Worm (Caenorhabditis elegans) whole organism, L2 larva: ENCODE results near the gene mrps-5.
A peak's percentile ranks its signal among the peaks of the same experiment; 100 is the strongest.

Experiments
- F13H6.1 ChIP-seq: sonication (generic microtip); optimal IDR thresholded peaks from 2 replicates; lab custom pipeline; 2016; ENCODE audit warnings: missing genetic modification characterization, missing compliant biosample characterization
- Y55F3AM.14 ChIP-seq: fragments of 200-800 bp; sonication (Bioruptor generic); optimal IDR thresholded peaks from 2 replicates; lab custom pipeline; 2018; ENCODE audit warnings: mild to moderate bottlenecking, missing genetic modification characterization, missing compliant biosample characterization
- ZK546.5 ChIP-seq: sonication (generic microtip); optimal IDR thresholded peaks from 2 replicates; lab custom pipeline; 2017; ENCODE audit warnings: missing biosample characterization, missing genetic modification characterization
- alr-1 ChIP-seq: fragments of 150-350 bp; optimal IDR thresholded peaks from 2 replicates; lab custom pipeline; 2014; ENCODE audit warnings: missing biosample characterization, missing genetic modification characterization
- aly-2 ChIP-seq: fragments of 150-350 bp; optimal IDR thresholded peaks from 2 replicates; lab custom pipeline; 2014; ENCODE audit warnings: missing biosample characterization, missing genetic modification characterization
- ama-1 ChIP-seq: fragments of 150-350 bp; optimal IDR thresholded peaks from 2 replicates; lab custom pipeline; 2018; ENCODE audit warnings: inconsistent platforms
- blmp-1 ChIP-seq: sonication (generic microtip); optimal IDR thresholded peaks from 2 replicates; lab custom pipeline; 2017; ENCODE audit warnings: missing genetic modification characterization, mild to moderate bottlenecking, missing compliant biosample characterization, antibody characterized with exemption, moderate library complexity; ENCODE audit not compliant: insufficient read depth
- ceh-16 ChIP-seq: fragments of 150-350 bp; optimal IDR thresholded peaks from 2 replicates; lab custom pipeline; 2014; ENCODE audit warnings: missing biosample characterization, missing genetic modification characterization
- ceh-82 ChIP-seq: fragments of 150-350 bp; optimal IDR thresholded peaks from 2 replicates; lab custom pipeline; 2014; ENCODE audit warnings: missing biosample characterization, missing genetic modification characterization
- crh-2 ChIP-seq: sonication (generic microtip); optimal IDR thresholded peaks from 2 replicates; lab custom pipeline; 2017; ENCODE audit warnings: missing biosample characterization, missing genetic modification characterization
- dmd-4 ChIP-seq: sonication (generic microtip); optimal IDR thresholded peaks from 2 replicates; lab custom pipeline; 2017; ENCODE audit warnings: missing biosample characterization, missing genetic modification characterization
- elt-3 ChIP-seq: sonication (generic microtip); optimal IDR thresholded peaks from 2 replicates; lab custom pipeline; 2017; ENCODE audit warnings: missing biosample characterization, missing genetic modification characterization
- fos-1 ChIP-seq: fragments of 150-350 bp; optimal IDR thresholded peaks from 2 replicates; lab custom pipeline; 2014; ENCODE audit warnings: missing biosample characterization, missing genetic modification characterization
- gmeb-1 ChIP-seq: fragments of 150-350 bp; optimal IDR thresholded peaks from 2 replicates; lab custom pipeline; 2014; ENCODE audit warnings: missing biosample characterization, missing genetic modification characterization
- lin-11 ChIP-seq: fragments of 150-350 bp; sonication (generic microtip); optimal IDR thresholded peaks from 2 replicates; lab custom pipeline; 2014; ENCODE audit warnings: missing biosample characterization, missing genetic modification characterization, inconsistent platforms, mixed read lengths
- lin-13 ChIP-seq: fragments of 150-350 bp; optimal IDR thresholded peaks from 2 replicates; lab custom pipeline; 2014; ENCODE audit warnings: missing biosample characterization, missing genetic modification reagents, missing genetic modification characterization
- lin-39 ChIP-seq: fragments of 150-350 bp; optimal IDR thresholded peaks from 2 replicates; lab custom pipeline; 2014; ENCODE audit warnings: missing biosample characterization, missing genetic modification reagents, missing genetic modification characterization
- lsy-2 ChIP-seq, 2 experiments: fragments of 150-350 bp in 1 of 2; sonication (generic microtip) in 1 of 2; optimal IDR thresholded peaks; 2 replicates each; lab custom pipeline; 2014 to 2017; ENCODE audit warnings: missing biosample characterization in 2 of 2, missing genetic modification characterization in 2 of 2
- mab-5 ChIP-seq: fragments of 150-350 bp; optimal IDR thresholded peaks from 2 replicates; lab custom pipeline; 2014; ENCODE audit warnings: missing biosample characterization, missing genetic modification characterization
- mbf-1 ChIP-seq: sonication (generic microtip); optimal IDR thresholded peaks from 2 replicates; lab custom pipeline; 2017; ENCODE audit warnings: missing biosample characterization, missing genetic modification characterization
- mdl-1 ChIP-seq, 2 experiments: fragments of 150-350 bp in 1 of 2; sonication (generic microtip) in 1 of 2; optimal IDR thresholded peaks; 2 replicates each; lab custom pipeline; 2017; ENCODE audit warnings: missing biosample characterization in 2 of 2, missing genetic modification characterization in 2 of 2
- nhr-10 ChIP-seq: sonication (generic microtip); optimal IDR thresholded peaks from 2 replicates; lab custom pipeline; 2017; ENCODE audit warnings: missing biosample characterization, missing genetic modification characterization
- nhr-11 ChIP-seq: fragments of 150-350 bp; optimal IDR thresholded peaks from 2 replicates; lab custom pipeline; 2014; ENCODE audit warnings: missing biosample characterization, missing genetic modification characterization
- nhr-12 ChIP-seq: fragments of 150-350 bp; optimal IDR thresholded peaks from 2 replicates; lab custom pipeline; 2014; ENCODE audit warnings: missing biosample characterization, missing genetic modification characterization
- nhr-129 ChIP-seq: fragments of 150-350 bp; optimal IDR thresholded peaks from 2 replicates; lab custom pipeline; 2014; ENCODE audit warnings: missing biosample characterization, missing genetic modification characterization
- nhr-23 ChIP-seq: fragments of 150-350 bp; optimal IDR thresholded peaks from 2 replicates; lab custom pipeline; 2014; ENCODE audit warnings: missing biosample characterization, missing genetic modification reagents, missing genetic modification characterization
- nhr-25 ChIP-seq: fragments of 150-350 bp; sonication (generic microtip); optimal IDR thresholded peaks from 3 replicates; lab custom pipeline; 2014; ENCODE audit warnings: missing biosample characterization, missing genetic modification characterization
- nhr-6 ChIP-seq: fragments of 150-350 bp; optimal IDR thresholded peaks from 2 replicates; lab custom pipeline; 2014; ENCODE audit warnings: missing biosample characterization, missing genetic modification characterization
- nhr-77 ChIP-seq: fragments of 150-350 bp; optimal IDR thresholded peaks from 2 replicates; lab custom pipeline; 2014; ENCODE audit warnings: missing biosample characterization, missing genetic modification characterization
- peb-1 ChIP-seq: fragments of 150-350 bp; optimal IDR thresholded peaks from 2 replicates; lab custom pipeline; 2014; ENCODE audit warnings: missing biosample characterization, missing genetic modification characterization
- sem-4 ChIP-seq: fragments of 150-350 bp; optimal IDR thresholded peaks from 2 replicates; lab custom pipeline; 2014; ENCODE audit warnings: missing biosample characterization, missing genetic modification reagents, missing genetic modification characterization
- skn-1 ChIP-seq: sonication (generic microtip); optimal IDR thresholded peaks from 2 replicates; lab custom pipeline; 2017; ENCODE audit warnings: missing biosample characterization, missing genetic modification characterization
- sma-3 ChIP-seq: sonication (generic microtip); optimal IDR thresholded peaks from 2 replicates; lab custom pipeline; 2016; ENCODE audit warnings: missing genetic modification reagents, missing genetic modification characterization, missing compliant biosample characterization
- sma-9 ChIP-seq, 2 experiments: fragments of 150-350 bp in 1 of 2; sonication (generic microtip) in 1 of 2; optimal IDR thresholded peaks; 2 replicates each; lab custom pipeline; 2014 to 2016; ENCODE audit warnings: missing genetic modification characterization in 2 of 2, mild to moderate bottlenecking in 1 of 2, missing biosample characterization in 1 of 2, missing compliant biosample characterization in 1 of 2, missing genetic modification reagents in 1 of 2, moderate library complexity in 1 of 2
- snpc-4 ChIP-seq: fragments of 150-350 bp; optimal IDR thresholded peaks from 2 replicates; lab custom pipeline; 2014; ENCODE audit warnings: missing biosample characterization, missing genetic modification characterization
- unc-39 ChIP-seq: fragments of 150-350 bp; optimal IDR thresholded peaks from 2 replicates; lab custom pipeline; 2014; ENCODE audit warnings: missing biosample characterization, missing genetic modification characterization
- unc-55 ChIP-seq: fragments of 150-350 bp; sonication (generic microtip); optimal IDR thresholded peaks from 3 replicates; lab custom pipeline; 2014; ENCODE audit warnings: missing biosample characterization, missing genetic modification reagents, missing genetic modification characterization
- unc-62 ChIP-seq: fragments of 150-350 bp; optimal IDR thresholded peaks from 2 replicates; lab custom pipeline; 2014; ENCODE audit warnings: missing biosample characterization, missing genetic modification reagents, missing genetic modification characterization
- zag-1 ChIP-seq: fragments of 150-350 bp; optimal IDR thresholded peaks from 2 replicates; lab custom pipeline; 2014; ENCODE audit warnings: missing biosample characterization, missing genetic modification characterization
- ztf-1 ChIP-seq: fragments of 200-800 bp; sonication (Bioruptor generic); conservative IDR thresholded peaks from 2 replicates; pipeline ENCODE4 v1.3.6; 2022; ENCODE audit warnings: missing genetic modification characterization, missing compliant biosample characterization
- ztf-11 ChIP-seq: sonication (generic microtip); optimal IDR thresholded peaks from 2 replicates; lab custom pipeline; 2017; ENCODE audit warnings: missing biosample characterization, missing genetic modification characterization
- ztf-4 ChIP-seq: fragments of 150-350 bp; optimal IDR thresholded peaks from 2 replicates; lab custom pipeline; 2014; ENCODE audit warnings: missing biosample characterization, missing genetic modification characterization

The mrps-5 gene

DNA sequence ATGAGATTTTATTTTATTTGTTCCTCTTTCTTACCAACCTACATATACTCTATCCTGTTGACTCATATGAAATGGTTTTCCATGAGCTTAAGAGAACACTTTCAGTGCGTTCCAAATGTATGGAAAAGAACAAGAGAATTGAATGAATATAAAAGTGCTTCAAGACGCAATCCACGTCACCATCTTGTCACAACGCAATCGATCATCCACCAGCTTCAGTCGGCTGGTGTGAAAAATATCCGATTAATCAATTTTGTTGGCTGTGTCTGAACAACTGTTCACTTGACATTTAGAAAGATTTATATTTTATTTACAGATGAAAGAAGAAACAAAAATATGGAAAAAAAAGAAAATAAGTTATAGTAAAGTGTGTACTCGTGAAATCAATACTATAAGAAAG is 39.9 kb upstream of the mrps-5 start:
- TF ChIP-seq nhr-12 (tag; lab: Kevin White, UChicago) (no peak), elt-3 (tag; lab: Kevin White, UChicago) (no peak), ZK546.5 (no peak), sma-3 (GFP tag; lab: Kevin White, UChicago) (no peak), dmd-4 (tag; lab: Kevin White, UChicago) (no peak), blmp-1 (tag; lab: Kevin White, UChicago) (no peak), crh-2 (tag; lab: Kevin White, UChicago) (peak; percentile 11), sma-9 (GFP tag; optimal IDR thresholded peaks at IDR 0.05; lab: Kevin White, UChicago) (no peak), sma-9 (tag; optimal IDR thresholded peaks at IDR 0.05; lab: Kevin White, UChicago) (no peak), mab-5 (tag; lab: Kevin White, UChicago) (peak; percentile 40), unc-55 (GFP tag; lab: Kevin White, UChicago) (no peak), unc-62 (no peak), ztf-11 (no peak), zag-1 (no peak)

DNA sequence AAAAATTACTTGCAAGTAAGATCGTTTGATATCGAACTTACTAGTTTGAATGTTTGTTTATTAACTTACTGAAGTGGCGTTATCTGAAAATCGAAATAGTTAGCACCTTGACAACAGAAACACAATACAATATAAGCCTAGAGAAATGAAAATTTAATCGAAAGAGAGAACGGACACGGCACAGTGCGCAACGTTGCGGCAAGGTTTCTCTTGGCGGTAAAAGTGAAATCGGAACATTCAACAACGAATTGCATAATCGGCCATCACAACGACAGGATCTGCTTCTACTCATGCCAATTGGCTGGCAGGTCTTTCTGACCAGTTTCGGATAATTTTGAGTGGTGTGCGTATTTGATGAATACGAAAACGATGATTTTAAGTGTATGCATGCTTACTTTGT is 37.8 kb upstream of the mrps-5 start, which contains the start of gene dyf-4:
TSS of gene dyf-4 (minus strand) at position 213 of the 400 bp plus-strand sequence.
- no peak for TF ChIP-seq peb-1 (tag; lab: Kevin White, UChicago)
- TF ChIP-seq blmp-1 (tag; lab: Kevin White, UChicago), result peak; percentile 14
- TF ChIP-seq, all 48 proteins: peak for 1

DNA sequence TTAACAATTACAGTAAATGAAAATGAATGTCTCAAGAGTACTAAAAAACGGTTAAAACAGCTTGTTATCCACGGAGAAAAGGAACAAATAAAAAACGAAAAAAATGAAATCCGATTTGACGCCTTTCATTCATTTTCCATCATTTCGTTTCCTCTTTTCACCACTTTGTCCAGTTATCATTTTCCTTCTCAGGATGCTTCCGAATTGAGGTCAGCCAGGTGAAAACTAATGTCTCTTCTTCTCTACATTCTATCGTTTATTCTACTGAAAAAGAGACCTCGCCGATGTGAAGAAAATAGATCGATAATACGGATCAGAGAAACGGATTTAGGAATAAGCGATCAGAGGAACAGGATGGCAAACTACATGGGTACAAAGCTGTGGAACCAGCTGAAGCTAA is 37.2 kb upstream of the mrps-5 start:
- no peak for TF ChIP-seq nhr-23 (tag; lab: Kevin White, UChicago)
- TF ChIP-seq lin-11 (tag; lab: Kevin White, UChicago), result no peak
- TF ChIP-seq skn-1 (tag; lab: Kevin White, UChicago), result no peak
- no peak for TF ChIP-seq lin-39 (tag; lab: Kevin White, UChicago)
- TF ChIP-seq aly-2 (tag; lab: Kevin White, UChicago), result no peak
- TF ChIP-seq nhr-77 (tag; lab: Kevin White, UChicago), result no peak
- no peak for TF ChIP-seq ztf-11
- no peak for TF ChIP-seq mab-5 (tag; lab: Kevin White, UChicago)
- no peak for TF ChIP-seq ceh-82 (tag; lab: Kevin White, UChicago)
- no peak for TF ChIP-seq sma-3 (GFP tag; lab: Kevin White, UChicago)
- no peak for TF ChIP-seq nhr-25 (tag; lab: Kevin White, UChicago)
- no peak for TF ChIP-seq ztf-1
- no peak for TF ChIP-seq unc-39 (tag; lab: Kevin White, UChicago)

DNA sequence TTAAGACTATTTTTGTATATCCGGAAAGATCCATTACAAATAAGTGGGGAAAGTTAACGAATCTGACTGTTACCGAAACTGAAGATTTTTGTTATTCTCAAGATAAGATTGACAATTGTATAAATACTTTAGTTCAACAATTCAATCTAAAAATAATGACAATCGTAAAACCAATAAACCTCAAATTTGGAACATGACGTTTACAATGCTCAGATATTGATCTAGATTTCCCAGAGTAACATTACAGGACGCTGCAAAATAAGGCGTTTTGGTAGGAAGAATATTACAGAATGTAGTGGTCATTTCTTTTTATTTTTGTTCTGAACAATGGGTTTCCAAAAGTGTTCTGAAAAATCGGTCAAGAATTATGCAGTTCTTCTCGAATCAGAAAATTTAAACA is 36.5 kb upstream of the mrps-5 start, which contains the start of gene F45D3.1:
TSS of gene F45D3.1 (plus strand) at position 301 of the 400 bp plus-strand sequence.
- TF ChIP-seq lin-13 (GFP tag; lab: Kevin White, UChicago) (no peak), sma-3 (GFP tag; lab: Kevin White, UChicago) (no peak), ztf-1 (no peak), zag-1 (no peak), mdl-1 (tag; optimal IDR thresholded peaks at IDR 0.05; lab: Kevin White, UChicago) (no peak), alr-1 (tag; lab: Kevin White, UChicago) (no peak), dmd-4 (tag; lab: Kevin White, UChicago) (no peak), peb-1 (tag; lab: Kevin White, UChicago) (no peak), lsy-2 (tag; optimal IDR thresholded peaks at IDR 0.05; lab: Kevin White, UChicago) (no peak), mab-5 (tag; lab: Kevin White, UChicago) (no peak), F13H6.1 (tag; lab: Kevin White, UChicago) (no peak), ceh-16 (tag; lab: Kevin White, UChicago) (no peak), unc-55 (GFP tag; lab: Kevin White, UChicago) (no peak), nhr-6 (tag; lab: Kevin White, UChicago) (no peak), lin-11 (tag; lab: Kevin White, UChicago) (no peak), fos-1 (tag; lab: Kevin White, UChicago) (no peak), nhr-10 (tag; lab: Kevin White, UChicago) (no peak)

DNA sequence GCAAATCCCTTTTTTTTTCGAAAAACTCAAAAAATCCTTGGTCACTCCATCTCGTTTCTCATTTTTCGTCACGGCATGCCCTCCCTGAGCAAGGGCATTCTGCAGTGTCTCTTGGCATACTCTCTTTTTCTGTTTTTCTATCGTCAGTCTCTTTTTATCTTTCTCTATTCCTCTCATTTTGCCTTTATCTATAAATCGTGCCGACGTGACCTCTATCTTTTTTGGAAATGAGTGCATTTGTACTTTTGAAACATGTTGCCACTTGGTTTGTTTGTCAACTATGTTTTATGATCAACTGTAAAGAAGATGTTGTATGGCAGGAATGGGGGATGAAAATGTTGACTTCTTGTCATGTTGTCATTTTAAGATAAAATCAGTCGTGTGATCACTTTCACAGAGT is 34.4 kb upstream of the mrps-5 start:
- TF ChIP-seq nhr-10 (tag; lab: Kevin White, UChicago), result no peak
- peak; percentile 25 for TF ChIP-seq peb-1 (tag; lab: Kevin White, UChicago)
- TF ChIP-seq mbf-1 (tag; lab: Kevin White, UChicago), result no peak
- TF ChIP-seq sem-4 (tag; lab: Kevin White, UChicago), result peak; percentile 63
- no peak for TF ChIP-seq nhr-11
- no peak for TF ChIP-seq lin-39 (tag; lab: Kevin White, UChicago)
- peak; percentile 64 for TF ChIP-seq Y55F3AM.14
- TF ChIP-seq ama-1 (lab: Kevin White, UChicago), result no peak
- no peak for TF ChIP-seq gmeb-1 (tag; lab: Kevin White, UChicago)
- no peak for TF ChIP-seq unc-39 (tag; lab: Kevin White, UChicago)
- no peak for TF ChIP-seq ztf-1
- TF ChIP-seq ceh-16 (tag; lab: Kevin White, UChicago), result no peak
- peak; percentile 77 for TF ChIP-seq nhr-129 (tag; lab: Kevin White, UChicago)
- TF ChIP-seq nhr-23 (tag; lab: Kevin White, UChicago), result no peak
- TF ChIP-seq ztf-11, result no peak
- no peak for TF ChIP-seq ztf-4 (tag; lab: Kevin White, UChicago)
- no peak for TF ChIP-seq snpc-4
- TF ChIP-seq mdl-1 (tag; optimal IDR thresholded peaks at IDR 0.05; lab: Kevin White, UChicago), result peak; percentile 2 to 63
- peak; percentile 81 for TF ChIP-seq F13H6.1 (tag; lab: Kevin White, UChicago)
- no peak for TF ChIP-seq alr-1 (tag; lab: Kevin White, UChicago)
- no peak for TF ChIP-seq elt-3 (tag; lab: Kevin White, UChicago)
- TF ChIP-seq unc-55 (GFP tag; lab: Kevin White, UChicago), result no peak
- TF ChIP-seq unc-62, result no peak
- TF ChIP-seq nhr-12 (tag; lab: Kevin White, UChicago), result no peak
- TF ChIP-seq zag-1, result peak; percentile 74
